Worm (Caenorhabditis elegans): ENCODE measurements around the gene mdmh-35.

Gene mdmh-35

DNA sequence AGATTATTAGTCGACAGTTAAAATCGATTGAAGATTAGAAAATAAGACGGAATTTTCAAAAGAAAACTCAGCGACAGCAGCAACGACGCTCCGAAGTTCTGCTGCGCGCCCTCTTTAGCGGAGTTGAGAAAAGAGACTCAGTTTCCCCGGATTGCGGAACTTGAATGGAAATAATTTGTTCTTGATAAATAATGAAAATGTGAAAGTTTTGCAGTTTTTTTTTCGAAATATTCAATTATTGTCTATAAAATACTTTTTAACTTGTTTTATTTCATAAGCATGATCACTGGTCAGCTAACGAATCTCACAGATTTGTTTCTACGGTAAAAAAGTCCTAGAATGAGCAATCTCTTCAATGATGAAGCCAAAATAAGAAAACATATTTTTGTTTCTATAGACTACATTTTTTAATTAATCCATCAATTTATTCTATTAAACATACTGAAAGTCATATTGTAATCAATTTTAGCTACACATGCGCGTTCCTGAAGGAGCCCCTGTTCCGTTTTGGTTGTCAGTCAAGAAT, 2.0 kb upstream of the mdmh-35 start, which contains the start of the genes cec-3 and T09A5.15 (continued):
- peak; percentile 82 for TF ChIP-seq tbx-2 (tag; optimal IDR thresholded peaks at IDR 0.05)
- TF ChIP-seq fkh-10 (GFP tag; optimal IDR thresholded peaks at IDR 0.05) = no peak
- TF ChIP-seq C38D4.7 (GFP tag; optimal IDR thresholded peaks at IDR 0.05) = no peak
- no peak for TF ChIP-seq lin-11 (tag; optimal IDR thresholded peaks at IDR 0.05)
- peak; percentile 49 for TF ChIP-seq elt-2 (tag; optimal IDR thresholded peaks at IDR 0.05)
- no peak for TF ChIP-seq npax-4 (tag; optimal IDR thresholded peaks at IDR 0.05)
- peak; percentile 68 for TF ChIP-seq zip-5 (tag; optimal IDR thresholded peaks at IDR 0.05)

- TF ChIP-seq che-1 (tag; optimal IDR thresholded peaks at IDR 0.05) (no peak), pag-3 (tag; optimal IDR thresholded peaks at IDR 0.05; ENCODE audit: borderline replicate concordance) (no peak), K09A11.1 (tag; optimal IDR thresholded peaks at IDR 0.05; ENCODE audit: insufficient read depth) (no peak), pros-1 (tag; optimal IDR thresholded peaks at IDR 0.05) (no peak), sox-4 (tag; optimal IDR thresholded peaks at IDR 0.05) (no peak), hlh-13 (GFP tag; optimal IDR thresholded peaks at IDR 0.05) (no peak), fkh-6 (tag; optimal IDR thresholded peaks at IDR 0.05) (no peak), ceh-22 (tag; optimal IDR thresholded peaks at IDR 0.05) (no peak), ref-2 (tag; optimal IDR thresholded peaks at IDR 0.05) (no peak), ceh-19 (GFP tag; optimal IDR thresholded peaks at IDR 0.05) (no peak), unc-3 (GFP tag; conservative IDR thresholded peaks at IDR 0.05) (no peak), unc-3 (tag; optimal IDR thresholded peaks at IDR 0.05) (no peak)
These were observed 577 bp downstream of the mdmh-35 start, which contains the start of gene mdt-10 for ce11 chrII:7854942-7855341. mdt-10 (minus strand) TSS chrII:7855042.

- TF ChIP-seq unc-55 (GFP tag; optimal IDR thresholded peaks at IDR 0.05) = no peak
- no peak for TF ChIP-seq sox-4 (tag; optimal IDR thresholded peaks at IDR 0.05)
- no peak for TF ChIP-seq T23F11.4 (GFP tag; optimal IDR thresholded peaks at IDR 0.05)
- no peak for TF ChIP-seq pax-1 (tag; optimal IDR thresholded peaks at IDR 0.05)
- no peak for TF ChIP-seq mec-3 (tag; optimal IDR thresholded peaks at IDR 0.05; ENCODE audit: borderline replicate concordance)
- no peak for TF ChIP-seq ceh-14 (tag; optimal IDR thresholded peaks at IDR 0.05)
- no peak for TF ChIP-seq unc-86 (tag; optimal IDR thresholded peaks at IDR 0.05)
- no peak for TF ChIP-seq hlh-6 (tag; optimal IDR thresholded peaks at IDR 0.05)
- TF ChIP-seq pqm-1 (tag; optimal IDR thresholded peaks at IDR 0.05) = no peak
- TF ChIP-seq unc-42 (tag; optimal IDR thresholded peaks at IDR 0.05) = no peak
- TF ChIP-seq C08G9.2 (tag; optimal IDR thresholded peaks at IDR 0.05) = no peak
- no peak for TF ChIP-seq che-1 (tag; optimal IDR thresholded peaks at IDR 0.05)
- no peak for TF ChIP-seq elt-2 (tag; optimal IDR thresholded peaks at IDR 0.05)
- no peak for TF ChIP-seq ceh-18 (tag; optimal IDR thresholded peaks at IDR 0.05)
- no peak for TF ChIP-seq nhr-11 (tag; optimal IDR thresholded peaks at IDR 0.05)
- no peak for TF ChIP-seq hlh-8 (tag; optimal IDR thresholded peaks at IDR 0.05)
- no peak for TF ChIP-seq pha-2 (tag; optimal IDR thresholded peaks at IDR 0.05)
- TF ChIP-seq npax-4 (tag; optimal IDR thresholded peaks at IDR 0.05) = no peak
- no peak for TF ChIP-seq nhr-232 (tag; optimal IDR thresholded peaks at IDR 0.05)
These were observed 1.8 kb downstream of the mdmh-35 start, which contains the start of gene T09A5.5 for ce11 chrII:7853679-7854078. T09A5.5 (minus strand) TSS chrII:7853779.

DNA sequence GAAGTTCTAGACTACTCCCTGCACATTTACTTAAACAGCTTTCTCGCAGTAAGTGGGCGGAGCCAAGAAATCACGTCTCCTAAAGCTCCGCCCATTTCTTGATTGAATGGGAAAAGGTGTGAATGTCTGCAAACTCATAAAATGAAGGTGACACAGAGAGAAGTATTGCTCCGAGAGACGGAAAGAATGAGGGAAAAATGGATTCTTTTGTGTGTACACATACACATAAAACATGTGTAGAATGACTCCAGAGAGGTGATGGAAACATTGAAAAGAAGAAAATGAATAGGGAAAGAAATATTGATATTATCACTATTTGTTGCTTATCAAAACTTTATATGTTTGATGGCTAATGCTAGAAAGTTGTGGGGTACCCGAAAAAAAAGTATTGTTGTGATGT, 4.0 kb downstream of the mdmh-35 start:
- TF ChIP-seq ets-4 (tag; optimal IDR thresholded peaks at IDR 0.05) (no peak), ceh-14 (tag; optimal IDR thresholded peaks at IDR 0.05) (peak; percentile 3), pha-4 (tag; optimal IDR thresholded peaks at IDR 0.05) (no peak), fax-1 (tag; optimal IDR thresholded peaks at IDR 0.05) (no peak), hlh-13 (GFP tag; optimal IDR thresholded peaks at IDR 0.05) (no peak)

Measured in whole organism, late embryonic.